Worm (Caenorhabditis elegans) whole organism, young adult: ENCODE measurements around the gene F23B12.1.

Source experiments
- B0019.2 ChIP-seq: fragments of 200-800 bp; sonication (Bioruptor generic); conservative IDR thresholded peaks from 2 replicates; pipeline ENCODE4 v1.3.6; 2022; ENCODE audit warnings: missing genetic modification reagents, missing genetic modification characterization, missing compliant biosample characterization
- B0336.3 ChIP-seq: fragments of 200-800 bp; sonication (Bioruptor generic); IDR thresholded peaks from 2 replicates; pipeline ENCODE4 v1.3.6; 2022; ENCODE audit warnings: missing genetic modification characterization, missing compliant biosample characterization
- F22D6.2 ChIP-seq: sonication (generic microtip); optimal IDR thresholded peaks from 2 replicates; lab custom pipeline; 2016; ENCODE audit warnings: mild to moderate bottlenecking, missing genetic modification characterization, missing compliant biosample characterization
- F37B4.10 ChIP-seq: fragments of 200-800 bp; sonication (Bioruptor generic); IDR thresholded peaks from 2 replicates; pipeline ENCODE4 v1.3.6; 2022; ENCODE audit warnings: missing genetic modification characterization, missing compliant biosample characterization
- F57C9.4 ChIP-seq: sonication (generic microtip); optimal IDR thresholded peaks from 2 replicates; lab custom pipeline; 2017; ENCODE audit warnings: mild to moderate bottlenecking, missing genetic modification characterization, missing compliant biosample characterization
- K12H6.12 ChIP-seq: fragments of 200-800 bp; sonication (Bioruptor generic); optimal IDR thresholded peaks from 2 replicates; lab custom pipeline; 2018; ENCODE audit warnings: mild to moderate bottlenecking, missing genetic modification characterization, missing compliant biosample characterization
- Y53G8AR.9 ChIP-seq: fragments of 200-800 bp; sonication (Bioruptor generic); conservative IDR thresholded peaks from 2 replicates; pipeline ENCODE4 v1.3.6; 2022; ENCODE audit warnings: missing genetic modification reagents, missing genetic modification characterization, missing compliant biosample characterization
- Y56A3A.18 ChIP-seq: fragments of 200-800 bp; sonication (Bioruptor generic); IDR thresholded peaks from 2 replicates; pipeline ENCODE4 v1.3.6; 2022; ENCODE audit warnings: missing genetic modification reagents, missing genetic modification characterization, missing compliant biosample characterization
- ama-1 ChIP-seq, 3 experiments: fragments of 150-350 bp in 1 of 3; sonication (generic microtip) in 2 of 3; optimal IDR thresholded peaks; 2 replicates each; lab custom pipeline; 2014 to 2018; ENCODE audit warnings: missing biosample characterization in 2 of 3, missing genetic modification characterization in 2 of 3, missing genetic modification reagents in 2 of 3
- aptf-3 ChIP-seq: fragments of 200-800 bp; sonication (Bioruptor generic); IDR thresholded peaks from 2 replicates; pipeline ENCODE4 v1.3.6; 2022; ENCODE audit warnings: missing genetic modification characterization, missing compliant biosample characterization
- atf-7 ChIP-seq: sonication (generic microtip); optimal IDR thresholded peaks from 2 replicates; lab custom pipeline; 2017; ENCODE audit warnings: mild to moderate bottlenecking, missing genetic modification characterization, missing compliant biosample characterization
- athp-1 ChIP-seq: sonication (generic microtip); optimal IDR thresholded peaks from 2 replicates; lab custom pipeline; 2017; ENCODE audit warnings: mild to moderate bottlenecking, missing genetic modification characterization, missing compliant biosample characterization
- bed-1 ChIP-seq: fragments of 200-800 bp; sonication (Bioruptor generic); IDR thresholded peaks from 2 replicates; pipeline ENCODE4 v1.3.6; 2022; ENCODE audit warnings: missing genetic modification reagents, missing genetic modification characterization, missing compliant biosample characterization
- bed-2 ChIP-seq: fragments of 200-800 bp; sonication (Bioruptor generic); IDR thresholded peaks from 2 replicates; pipeline ENCODE4 v1.3.6; 2022; ENCODE audit warnings: missing genetic modification reagents, missing genetic modification characterization, missing compliant biosample characterization
- cebp-1 ChIP-seq, 2 experiments: fragments of 200-800 bp in 1 of 2; sonication (Bioruptor generic) in 1 of 2; sonication (generic microtip) in 1 of 2; IDR thresholded peaks in 1 of 2; optimal IDR thresholded peaks in 1 of 2; 2 replicates each; pipeline versions ENCODE4 v1.3.6 to Lab custom; 2017 to 2022; ENCODE audit warnings: missing compliant biosample characterization in 2 of 2, missing genetic modification characterization in 2 of 2, mild to moderate bottlenecking in 1 of 2, missing genetic modification reagents in 1 of 2, moderate library complexity in 1 of 2
- ceh-100 ChIP-seq: fragments of 200-800 bp; sonication (Bioruptor generic); IDR thresholded peaks from 2 replicates; pipeline ENCODE4 v1.3.6; 2022; ENCODE audit warnings: missing genetic modification reagents, missing genetic modification characterization, missing compliant biosample characterization
- ceh-40 ChIP-seq: fragments of 200-800 bp; sonication (Bioruptor generic); IDR thresholded peaks from 2 replicates; pipeline ENCODE4 v1.3.6; 2022; ENCODE audit warnings: missing genetic modification characterization, missing compliant biosample characterization
- ceh-58 ChIP-seq: fragments of 200-800 bp; sonication (Bioruptor generic); IDR thresholded peaks from 2 replicates; pipeline ENCODE4 v1.3.6; 2022; ENCODE audit warnings: missing genetic modification characterization, missing compliant biosample characterization
- dpff-1 ChIP-seq: sonication (generic microtip); optimal IDR thresholded peaks from 2 replicates; lab custom pipeline; 2017; ENCODE audit warnings: mild to moderate bottlenecking, missing genetic modification characterization, missing compliant biosample characterization
- dpl-1 ChIP-seq: fragments of 150-350 bp; optimal IDR thresholded peaks from 2 replicates; lab custom pipeline; 2014; ENCODE audit warnings: missing biosample characterization, missing genetic modification reagents, missing genetic modification characterization
- efl-1 ChIP-seq: fragments of 150-350 bp; optimal IDR thresholded peaks from 2 replicates; lab custom pipeline; 2014; ENCODE audit warnings: missing biosample characterization, missing genetic modification reagents, missing genetic modification characterization
- egl-18 ChIP-seq: fragments of 200-800 bp; sonication (Bioruptor generic); IDR thresholded peaks from 2 replicates; pipeline ENCODE4 v1.3.6; 2022; ENCODE audit warnings: missing genetic modification reagents, missing genetic modification characterization, missing compliant biosample characterization
- ekl-4 ChIP-seq: fragments of 200-800 bp; sonication (Bioruptor generic); IDR thresholded peaks from 2 replicates; pipeline ENCODE4 v1.3.6; 2022; ENCODE audit warnings: missing genetic modification reagents, missing genetic modification characterization, missing compliant biosample characterization
- hmg-1.2 ChIP-seq: fragments of 200-800 bp; sonication (Bioruptor generic); IDR thresholded peaks from 2 replicates; pipeline ENCODE4 v1.3.6; 2022; ENCODE audit warnings: missing genetic modification reagents, missing genetic modification characterization, missing compliant biosample characterization
- hrde-1 ChIP-seq: sonication (generic microtip); optimal IDR thresholded peaks from 2 replicates; lab custom pipeline; 2016; ENCODE audit warnings: missing genetic modification characterization, mild to moderate bottlenecking, missing compliant biosample characterization, moderate library complexity, missing genotype, missing genetic modification reagents, borderline replicate concordance
- hsf-1 ChIP-seq: fragments of 200-800 bp; sonication (Bioruptor generic); IDR thresholded peaks from 2 replicates; pipeline ENCODE4 v1.3.6; 2022; ENCODE audit warnings: missing genetic modification reagents, missing genetic modification characterization, missing compliant biosample characterization
- lag-1 ChIP-seq: fragments of 200-800 bp; sonication (Bioruptor generic); IDR thresholded peaks from 2 replicates; pipeline ENCODE4 v1.3.6; 2022; ENCODE audit warnings: missing genetic modification reagents, missing genetic modification characterization, missing compliant biosample characterization
- lin-26 ChIP-seq: fragments of 200-800 bp; sonication (Bioruptor generic); IDR thresholded peaks from 2 replicates; pipeline ENCODE4 v1.3.6; 2022; ENCODE audit warnings: missing genetic modification reagents, missing genetic modification characterization, missing compliant biosample characterization
- lsy-27 ChIP-seq: sonication (generic microtip); optimal IDR thresholded peaks from 2 replicates; lab custom pipeline; 2017; ENCODE audit warnings: missing genetic modification characterization, mild to moderate bottlenecking, missing compliant biosample characterization, antibody characterized with exemption, missing genotype, borderline replicate concordance; ENCODE audit not compliant: insufficient read depth
- madf-3 ChIP-seq: fragments of 200-800 bp; sonication (Bioruptor generic); IDR thresholded peaks from 2 replicates; pipeline ENCODE4 v1.3.6; 2022; ENCODE audit warnings: missing genetic modification reagents, missing genetic modification characterization, missing compliant biosample characterization
- madf-6 ChIP-seq: fragments of 200-800 bp; sonication (Bioruptor generic); IDR thresholded peaks from 2 replicates; pipeline ENCODE4 v1.3.6; 2022; ENCODE audit warnings: missing genetic modification reagents, missing genetic modification characterization, missing compliant biosample characterization
- madf-8 ChIP-seq: fragments of 200-800 bp; sonication (Bioruptor generic); conservative IDR thresholded peaks from 2 replicates; pipeline ENCODE4 v1.3.6; 2022; ENCODE audit warnings: missing genetic modification reagents, missing genetic modification characterization, missing compliant biosample characterization
- mcd-1 ChIP-seq: fragments of 200-800 bp; sonication (Bioruptor generic); IDR thresholded peaks from 2 replicates; pipeline ENCODE4 v1.3.6; 2022; ENCODE audit warnings: missing genetic modification reagents, missing genetic modification characterization, missing compliant biosample characterization
- nfya-1 ChIP-seq: sonication (generic microtip); optimal IDR thresholded peaks from 2 replicates; lab custom pipeline; 2017; ENCODE audit warnings: antibody characterized with exemption, missing compliant biosample characterization, missing genetic modification characterization, borderline replicate concordance; ENCODE audit not compliant: insufficient read depth
- nfyb-1 ChIP-seq: fragments of 200-800 bp; sonication (Bioruptor generic); IDR thresholded peaks from 2 replicates; pipeline ENCODE4 v1.3.6; 2022; ENCODE audit warnings: missing genetic modification reagents, missing genetic modification characterization, missing compliant biosample characterization
- nhr-120 ChIP-seq: fragments of 200-800 bp; sonication (Bioruptor generic); IDR thresholded peaks from 2 replicates; pipeline ENCODE4 v1.3.6; 2022; ENCODE audit warnings: missing genetic modification characterization, missing compliant biosample characterization
- nhr-179 ChIP-seq: sonication (generic microtip); optimal IDR thresholded peaks from 2 replicates; lab custom pipeline; 2016; ENCODE audit warnings: mild to moderate bottlenecking, missing genetic modification characterization, missing compliant biosample characterization
- pbrm-1 ChIP-seq: fragments of 200-800 bp; sonication (Bioruptor generic); IDR thresholded peaks from 2 replicates; pipeline ENCODE4 v1.3.6; 2022; ENCODE audit warnings: missing genetic modification reagents, missing genetic modification characterization, missing compliant biosample characterization
- sdz-38 ChIP-seq: sonication (generic microtip); optimal IDR thresholded peaks from 2 replicates; lab custom pipeline; 2016; ENCODE audit warnings: missing genotype, missing genetic modification characterization, missing compliant biosample characterization
- snpc-1.1 ChIP-seq: sonication (generic microtip); optimal IDR thresholded peaks from 2 replicates; lab custom pipeline; 2017; ENCODE audit warnings: missing genetic modification characterization, mild to moderate bottlenecking, missing compliant biosample characterization, antibody characterized with exemption, moderate library complexity, missing genotype, missing genetic modification reagents; ENCODE audit not compliant: insufficient read depth
- snpc-1.3 ChIP-seq: sonication (generic microtip); optimal IDR thresholded peaks from 2 replicates; lab custom pipeline; 2017; ENCODE audit warnings: missing genetic modification characterization, mild to moderate bottlenecking, missing compliant biosample characterization, antibody characterized with exemption, moderate library complexity, missing genotype, missing genetic modification reagents; ENCODE audit not compliant: insufficient read depth
- ztf-26 ChIP-seq: sonication (generic microtip); optimal IDR thresholded peaks from 2 replicates; lab custom pipeline; 2017; ENCODE audit warnings: missing genetic modification characterization, missing compliant biosample characterization
- ztf-28 ChIP-seq: fragments of 200-800 bp; sonication (Bioruptor generic); IDR thresholded peaks from 2 replicates; pipeline ENCODE4 v1.3.6; 2022; ENCODE audit warnings: missing genetic modification reagents, missing genetic modification characterization, missing compliant biosample characterization
- ztf-3 ChIP-seq: fragments of 200-800 bp; sonication (Bioruptor generic); optimal IDR thresholded peaks from 2 replicates; lab custom pipeline; 2018; ENCODE audit warnings: mild to moderate bottlenecking, missing genetic modification characterization, missing compliant biosample characterization

The F23B12.1 gene

ce11 chrV:14421325-14421724, 7.6 kb upstream of the F23B12.1 start, which contains the start of gene dhs-22:
Gene dhs-22, minus strand, starts transcription at chrV:14421440.
- TF ChIP-seq hrde-1 (tag; lab: Kevin White, UChicago) (no peak), hsf-1 (GFP tag; lab: Robert Waterston, UW) (peak; percentile 1; the same call in 1 of the 2 replicates), hmg-1.2 (GFP tag; lab: Robert Waterston, UW) (0 out of 2 replicates have a peak, but pooled peaks have one; percentile 17), ceh-100 (GFP tag; lab: Robert Waterston, UW) (0 out of 2 replicates have a peak, but pooled peaks have one; percentile 48), lag-1 (GFP tag; lab: Robert Waterston, UW) (no peak), atf-7 (tag; lab: Kevin White, UChicago) (no peak), ceh-58 (GFP tag; lab: Robert Waterston, UW) (no peak), aptf-3 (GFP tag; lab: Robert Waterston, UW) (no peak), ceh-40 (no peak), F22D6.2 (tag; lab: Kevin White, UChicago) (no peak), lsy-27 (tag; lab: Kevin White, UChicago) (no peak), dpff-1 (tag; lab: Kevin White, UChicago) (no peak), dpl-1 (GFP tag; lab: Kevin White, UChicago) (no peak), F37B4.10 (no peak), K12H6.12 (tag; lab: Kevin White, UChicago) (no peak), madf-6 (GFP tag; lab: Robert Waterston, UW) (peak; percentile 55), snpc-1.1 (peak; percentile 4), nhr-179 (tag; lab: Kevin White, UChicago) (no peak), cebp-1 (GFP tag; IDR thresholded peaks at IDR 0.05; lab: Robert Waterston, UW) (peak; percentile 57; the same call in 1 of the 2 replicates), cebp-1 (tag; optimal IDR thresholded peaks at IDR 0.05; lab: Kevin White, UChicago) (peak; percentile 73)

DNA sequence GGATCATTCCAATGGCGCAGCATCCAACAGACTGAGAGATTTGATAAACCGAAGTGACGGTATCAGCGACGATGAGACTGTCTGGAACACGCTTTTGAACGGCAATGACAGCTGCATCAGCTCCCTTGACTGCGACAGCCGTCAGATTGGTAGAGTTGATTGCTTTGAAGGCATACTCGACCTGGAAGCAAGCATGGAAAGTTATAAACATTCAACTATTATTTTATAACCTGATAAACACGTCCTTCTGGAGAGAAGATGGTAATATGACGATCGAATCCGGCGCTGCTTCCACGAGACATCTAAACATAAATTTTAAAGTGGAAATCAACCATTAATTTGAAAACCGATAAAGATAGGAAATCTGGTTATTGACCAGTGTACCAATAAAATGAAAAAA, 6.6 kb upstream of the F23B12.1 start, which contains the start of gene pas-1:
Gene pas-1 (minus strand): TSS at position 302 of the 400 bp plus-strand sequence.
- no peak for TF ChIP-seq efl-1 (GFP tag; lab: Kevin White, UChicago)
- no peak for TF ChIP-seq snpc-1.3
- TF ChIP-seq lin-26 (GFP tag; lab: Robert Waterston, UW) = peak; percentile 52; the same call in 1 of the 2 replicates
- TF ChIP-seq hsf-1 (GFP tag; lab: Robert Waterston, UW) = 0 out of 2 replicates have a peak, but pooled peaks have one; percentile 30
- 0 out of 2 replicates have a peak, but pooled peaks have one; percentile 46 for TF ChIP-seq B0336.3 (GFP tag; lab: Robert Waterston, UW)
- 0 out of 2 replicates have a peak, but pooled peaks have one; percentile 40 for TF ChIP-seq bed-1 (GFP tag; lab: Robert Waterston, UW)
- TF ChIP-seq snpc-1.1 = no peak
- TF ChIP-seq madf-3 = peak; percentile 74; the same call in 1 of the 2 replicates
- TF ChIP-seq madf-8 (GFP tag; lab: Robert Waterston, UW) = no peak
- TF ChIP-seq egl-18 = no peak
- peak; percentile 37; the same call in 1 of the 2 replicates for TF ChIP-seq mcd-1 (GFP tag; lab: Robert Waterston, UW)
- no peak for TF ChIP-seq nhr-120 (GFP tag; lab: Robert Waterston, UW)
- peak; percentile 49 for TF ChIP-seq madf-6 (GFP tag; lab: Robert Waterston, UW)
- no peak for TF ChIP-seq B0019.2
- TF ChIP-seq Y53G8AR.9 = peak; percentile 39; the same call in 1 of the 2 replicates
- TF ChIP-seq ekl-4 (GFP tag; lab: Robert Waterston, UW) = peak; percentile 72; the same call in 1 of the 2 replicates
- TF ChIP-seq athp-1 (tag; lab: Kevin White, UChicago) = peak; percentile 17
- TF ChIP-seq F57C9.4 = no peak
- 0 out of 2 replicates have a peak, but pooled peaks have one; percentile 25 for TF ChIP-seq pbrm-1 (GFP tag; lab: Robert Waterston, UW)
- TF ChIP-seq dpff-1 (tag; lab: Kevin White, UChicago) = no peak
- no peak for TF ChIP-seq ztf-28
- TF ChIP-seq ztf-26 (tag; lab: Kevin White, UChicago) = no peak
- no peak for TF ChIP-seq ama-1 (optimal IDR thresholded peaks at IDR 0.05; lab: Kevin White, UChicago)
- TF ChIP-seq ama-1 (GFP tag; optimal IDR thresholded peaks at IDR 0.05; lab: Kevin White, UChicago) = no peak
- no peak for TF ChIP-seq bed-2
- TF ChIP-seq nfyb-1 = peak; percentile 18; the same call in 1 of the 2 replicates
- TF ChIP-seq nfya-1 (tag; lab: Kevin White, UChicago) = no peak
- TF ChIP-seq ztf-3 (GFP tag; lab: Kevin White, UChicago) = no peak
- TF ChIP-seq sdz-38 = no peak
- TF ChIP-seq Y56A3A.18 (GFP tag; lab: Robert Waterston, UW) = no peak
- TF ChIP-seq ceh-58 (GFP tag; lab: Robert Waterston, UW) = no peak
- 0 out of 2 replicates have a peak, but pooled peaks have one; percentile 24 for TF ChIP-seq hmg-1.2 (GFP tag; lab: Robert Waterston, UW)
